Worm (Caenorhabditis elegans) whole organism, L2 larva: ENCODE data around the gene fipr-7.

Experiments used
- lsy-2 ChIP-seq, 2 experiments: fragments of 150-350 bp in 1 of 2; sonication (generic microtip) in 1 of 2; optimal IDR thresholded peaks; 2 replicates each; lab custom pipeline; 2014 to 2017; ENCODE audit warnings: missing biosample characterization in 2 of 2, missing genetic modification characterization in 2 of 2
- nhr-10 ChIP-seq: sonication (generic microtip); optimal IDR thresholded peaks from 2 replicates; lab custom pipeline; 2017; ENCODE audit warnings: missing biosample characterization, missing genetic modification characterization
- sma-9 ChIP-seq, 2 experiments: fragments of 150-350 bp in 1 of 2; sonication (generic microtip) in 1 of 2; optimal IDR thresholded peaks; 2 replicates each; lab custom pipeline; 2014 to 2016; ENCODE audit warnings: missing genetic modification characterization in 2 of 2, mild to moderate bottlenecking in 1 of 2, missing biosample characterization in 1 of 2, missing compliant biosample characterization in 1 of 2, missing genetic modification reagents in 1 of 2, moderate library complexity in 1 of 2

- TF ChIP-seq lsy-2 (tag; optimal IDR thresholded peaks at IDR 0.05; lab: Kevin White, UChicago) (no peak), sma-9 (GFP tag; optimal IDR thresholded peaks at IDR 0.05; lab: Kevin White, UChicago) (no peak), sma-9 (tag; optimal IDR thresholded peaks at IDR 0.05; lab: Kevin White, UChicago) (no peak), nhr-10 (no peak)
Measured at ce11 chrV:10220605-10221004, 9.0 kb upstream of the fipr-7 start, which contains the start of gene C12D8.13.
